Fruit fly (Drosophila melanogaster) whole organism, prepupa: ENCODE measurements around the gene Hex-t2.

ENCODE experiments used
- Blimp-1 ChIP-seq: fragments of 200-800 bp; sonication (Bioruptor generic); optimal IDR thresholded peaks from 3 replicates; lab custom pipeline; 2017; ENCODE audit warnings: missing biosample characterization, missing genetic modification characterization, mild to moderate bottlenecking, moderate library complexity, missing genetic modification reagents
- CG11294 ChIP-seq: fragments of 200-800 bp; sonication (Bioruptor generic); IDR thresholded peaks from 2 replicates; pipeline ENCODE4 v1.3.6; 2022; ENCODE audit warnings: missing biosample characterization, missing genetic modification characterization
- CG16779 ChIP-seq: fragments of 200-800 bp; sonication (Bioruptor generic); optimal IDR thresholded peaks from 3 replicates; lab custom pipeline; 2017; ENCODE audit warnings: missing biosample characterization, mild to moderate bottlenecking, missing genetic modification characterization
- Eip75B ChIP-seq: fragments of 200-800 bp; sonication (Bioruptor generic); optimal IDR thresholded peaks from 3 replicates; lab custom pipeline; 2016; ENCODE audit warnings: missing biosample characterization, missing genetic modification characterization
- Ets96B ChIP-seq: fragments of 200-800 bp; optimal IDR thresholded peaks from 2 replicates; lab custom pipeline; 2019; ENCODE audit warnings: missing biosample characterization, mild to moderate bottlenecking, missing genetic modification characterization, moderate library complexity
- Gug ChIP-seq: fragments of 200-800 bp; sonication (Bioruptor generic); IDR thresholded peaks from 2 replicates; pipeline ENCODE4 v1.3.6; 2022; ENCODE audit warnings: missing biosample characterization, missing genetic modification characterization
- Sox14 ChIP-seq: fragments of 200-800 bp; sonication (Bioruptor generic); optimal IDR thresholded peaks from 3 replicates; lab custom pipeline; 2016; ENCODE audit warnings: missing biosample characterization, missing genetic modification characterization
- achi ChIP-seq: fragments of 200-800 bp; sonication (Bioruptor generic); optimal IDR thresholded peaks from 3 replicates; lab custom pipeline; 2016; ENCODE audit warnings: missing biosample characterization, missing genetic modification characterization
- acj6 ChIP-seq: fragments of 200-800 bp; sonication (Bioruptor generic); optimal IDR thresholded peaks from 3 replicates; lab custom pipeline; 2016; ENCODE audit warnings: missing biosample characterization, missing genetic modification characterization
- eg ChIP-seq: fragments of 200-800 bp; sonication (Bioruptor generic); IDR thresholded peaks from 3 replicates; pipeline ENCODE4 v1.3.6; 2022; ENCODE audit warnings: missing biosample characterization, missing genetic modification characterization
- pdm3 ChIP-seq: fragments of 200-800 bp; sonication (Bioruptor generic); optimal IDR thresholded peaks from 3 replicates; lab custom pipeline; 2016; ENCODE audit warnings: missing biosample characterization, missing genetic modification characterization

- TF ChIP-seq Eip75B (GFP tag; lab: Kevin White, UChicago) (no peak), Sox14 (GFP tag; lab: Kevin White, UChicago) (no peak), Ets96B (tag; lab: Kevin White, UChicago) (no peak), CG11294 (GFP tag; lab: Robert Waterston, UW) (no peak), pdm3 (GFP tag; lab: Kevin White, UChicago) (no peak), Blimp-1 (GFP tag; lab: Kevin White, UChicago) (no peak), CG16779 (tag; lab: Kevin White, UChicago) (peak; percentile 11), acj6 (no peak), eg (GFP tag; lab: Robert Waterston, UW) (peak; percentile 72; the same call in 2 of the 3 replicates), achi (GFP tag; lab: Kevin White, UChicago) (no peak), Gug (no peak)
Measured at dm6 chr3R:26442609-26443180, 7.8 kb upstream of the Hex-t2 start.
